Fruit fly (Drosophila melanogaster) whole organism, embryonic: ENCODE data around the gene Ide.

Experiments
- Ada2b ChIP-seq: fragments of 200-800 bp; sonication (Bioruptor generic); IDR thresholded peaks from 2 replicates; pipeline ENCODE4 v1.3.6; 2022; ENCODE audit warnings: missing biosample characterization, missing genetic modification characterization
- B-H1 ChIP-seq: fragments of 200-800 bp; sonication (Bioruptor generic); IDR thresholded peaks from 3 replicates; pipeline ENCODE4 v1.3.6; 2022; ENCODE audit warnings: missing biosample characterization, missing genetic modification characterization
- CG10565 ChIP-seq: fragments of 200-800 bp; sonication (Bioruptor generic); optimal IDR thresholded peaks from 3 replicates; lab custom pipeline; 2016; ENCODE audit warnings: missing biosample characterization, mild to moderate bottlenecking, missing genetic modification characterization
- CG10654 ChIP-seq: fragments of 200-800 bp; sonication (Bioruptor generic); optimal IDR thresholded peaks from 2 replicates; lab custom pipeline; 2016; ENCODE audit warnings: missing biosample characterization, missing genetic modification characterization
- CG11398 ChIP-seq: fragments of 200-800 bp; sonication (Bioruptor generic); optimal IDR thresholded peaks from 2 replicates; lab custom pipeline; 2016; ENCODE audit warnings: missing biosample characterization, missing genetic modification characterization
- CG11695 ChIP-seq: fragments of 200-800 bp; sonication (Bioruptor generic); IDR thresholded peaks from 3 replicates; pipeline ENCODE4 v1.3.6; 2022; ENCODE audit warnings: missing biosample characterization, missing genetic modification characterization
- CG11696 ChIP-seq: fragments of 200-800 bp; sonication (Bioruptor generic); IDR thresholded peaks from 2 replicates; pipeline ENCODE4 v1.3.6; 2022; ENCODE audit warnings: missing biosample characterization, missing genetic modification characterization
- CG12299 ChIP-seq: fragments of 200-800 bp; sonication (Bioruptor generic); optimal IDR thresholded peaks from 2 replicates; lab custom pipeline; 2018; ENCODE audit warnings: missing biosample characterization, mild to moderate bottlenecking, missing genetic modification characterization
- CG13775 ChIP-seq: fragments of 200-800 bp; sonication (Bioruptor generic); optimal IDR thresholded peaks from 3 replicates; lab custom pipeline; 2017; ENCODE audit warnings: missing biosample characterization, mild to moderate bottlenecking, missing genetic modification characterization
- CG15514 ChIP-seq: fragments of 200-800 bp; sonication (Bioruptor generic); optimal IDR thresholded peaks from 3 replicates; lab custom pipeline; 2017; ENCODE audit warnings: missing biosample characterization, missing genetic modification characterization, mild to moderate bottlenecking, moderate library complexity, missing genetic modification reagents
- CG1647 ChIP-seq: fragments of 200-800 bp; sonication (Bioruptor generic); optimal IDR thresholded peaks from 3 replicates; lab custom pipeline; 2016; ENCODE audit warnings: missing biosample characterization, missing genetic modification characterization
- CG17802 ChIP-seq: fragments of 200-800 bp; sonication (Bioruptor generic); optimal IDR thresholded peaks from 2 replicates; lab custom pipeline; 2018; ENCODE audit warnings: missing biosample characterization, mild to moderate bottlenecking, missing genetic modification characterization, moderate library complexity
- CG17829 ChIP-seq: fragments of 200-800 bp; optimal IDR thresholded peaks from 2 replicates; lab custom pipeline; 2019; ENCODE audit warnings: missing biosample characterization, mild to moderate bottlenecking, missing genetic modification characterization, moderate library complexity
- CG2875 ChIP-seq: fragments of 200-800 bp; sonication (Bioruptor generic); optimal IDR thresholded peaks from 2 replicates; lab custom pipeline; 2017; ENCODE audit warnings: missing biosample characterization, mild to moderate bottlenecking, missing genetic modification characterization, missing genetic modification reagents
- CG2889 ChIP-seq: fragments of 200-800 bp; sonication (Bioruptor generic); IDR thresholded peaks from 3 replicates; pipeline ENCODE4 v1.3.6; 2022; ENCODE audit warnings: missing biosample characterization, missing genetic modification characterization
- CG30403 ChIP-seq: fragments of 200-800 bp; sonication (Bioruptor generic); optimal IDR thresholded peaks from 3 replicates; lab custom pipeline; 2016; ENCODE audit warnings: missing biosample characterization, missing genetic modification characterization
- CG30431 ChIP-seq: fragments of 200-800 bp; sonication (Bioruptor generic); optimal IDR thresholded peaks from 2 replicates; lab custom pipeline; 2017; ENCODE audit warnings: missing biosample characterization, missing genetic modification characterization
- CG31224 ChIP-seq: fragments of 200-800 bp; sonication (Bioruptor generic); IDR thresholded peaks from 2 replicates; pipeline ENCODE4 v1.3.6; 2022; ENCODE audit warnings: missing biosample characterization, missing genetic modification characterization
- CG33213 ChIP-seq: fragments of 200-800 bp; sonication (Bioruptor generic); optimal IDR thresholded peaks from 3 replicates; lab custom pipeline; 2016; ENCODE audit warnings: missing biosample characterization, missing genetic modification characterization
- CG34422 ChIP-seq: fragments of 200-800 bp; sonication (Bioruptor generic); IDR thresholded peaks from 3 replicates; pipeline ENCODE4 v1.3.6; 2022; ENCODE audit warnings: missing biosample characterization, missing genetic modification characterization
- CG3838 ChIP-seq: fragments of 200-800 bp; sonication (Bioruptor generic); optimal IDR thresholded peaks from 3 replicates; lab custom pipeline; 2016; ENCODE audit warnings: missing biosample characterization, missing genetic modification characterization
- CG5180 ChIP-seq: fragments of 200-800 bp; sonication (Bioruptor generic); optimal IDR thresholded peaks from 3 replicates; lab custom pipeline; 2017; ENCODE audit warnings: missing biosample characterization, missing genetic modification characterization, mild to moderate bottlenecking, moderate library complexity, missing genetic modification reagents
- CG5953 ChIP-seq: fragments of 200-800 bp; sonication (Bioruptor generic); IDR thresholded peaks from 2 replicates; pipeline ENCODE4 v1.3.6; 2022; ENCODE audit warnings: missing biosample characterization, missing genetic modification characterization
- CG6654 ChIP-seq: fragments of 200-800 bp; sonication (Bioruptor generic); optimal IDR thresholded peaks from 2 replicates; lab custom pipeline; 2017; ENCODE audit warnings: missing biosample characterization, mild to moderate bottlenecking, missing genetic modification characterization
- CG6854 ChIP-seq: fragments of 200-800 bp; sonication (Bioruptor generic); optimal IDR thresholded peaks from 3 replicates; lab custom pipeline; 2017; ENCODE audit warnings: missing biosample characterization, mild to moderate bottlenecking, missing genetic modification characterization
- CG7745 ChIP-seq: fragments of 200-800 bp; sonication (Bioruptor generic); optimal IDR thresholded peaks from 2 replicates; lab custom pipeline; 2018; ENCODE audit warnings: missing biosample characterization, mild to moderate bottlenecking, missing genetic modification characterization, moderate library complexity
- CG7963 ChIP-seq: fragments of 200-800 bp; sonication (Bioruptor generic); IDR thresholded peaks from 3 replicates; pipeline ENCODE4 v1.3.6; 2022; ENCODE audit warnings: missing biosample characterization, missing genetic modification characterization; ENCODE audit not compliant: partially characterized antibody
- CG8478 ChIP-seq: fragments of >200 bp; optimal IDR thresholded peaks from 2 replicates; lab custom pipeline; 2018
- CG8765 ChIP-seq: fragments of 200-800 bp; sonication (Bioruptor generic); IDR thresholded peaks from 2 replicates; pipeline ENCODE4 v1.3.6; 2022; ENCODE audit warnings: missing biosample characterization, missing genetic modification characterization
- CG8944 ChIP-seq: fragments of 200-800 bp; sonication (Bioruptor generic); optimal IDR thresholded peaks from 3 replicates; lab custom pipeline; 2016; ENCODE audit warnings: missing biosample characterization, missing genetic modification characterization
- CHES-1-like ChIP-seq: fragments of 200-800 bp; sonication (Bioruptor generic); optimal IDR thresholded peaks from 2 replicates; lab custom pipeline; 2016; ENCODE audit warnings: missing biosample characterization, missing genetic modification characterization
- D19B ChIP-seq: fragments of 200-800 bp; sonication (Bioruptor generic); optimal IDR thresholded peaks from 2 replicates; lab custom pipeline; 2017; ENCODE audit warnings: missing biosample characterization, mild to moderate bottlenecking, missing genetic modification characterization
- Deaf1 ChIP-seq: fragments of 200-800 bp; optimal IDR thresholded peaks from 3 replicates; lab custom pipeline; 2019; ENCODE audit warnings: missing biosample characterization, mild to moderate bottlenecking, missing genetic modification characterization, moderate library complexity
- Dip2 ChIP-seq: fragments of 200-800 bp; sonication (Bioruptor generic); IDR thresholded peaks from 2 replicates; pipeline ENCODE4 v1.3.6; 2022; ENCODE audit warnings: missing biosample characterization, missing genetic modification characterization
- Doc2 ChIP-seq: fragments of 200-800 bp; sonication (Bioruptor generic); IDR thresholded peaks from 2 replicates; pipeline ENCODE4 v1.3.6; 2022; ENCODE audit warnings: missing biosample characterization, missing genetic modification characterization
- Hmr ChIP-seq: fragments of 200-800 bp; sonication (Bioruptor generic); optimal IDR thresholded peaks from 3 replicates; lab custom pipeline; 2017; ENCODE audit warnings: mild to moderate bottlenecking, missing biosample characterization, missing genetic modification reagents, missing genetic modification characterization
- Hr39 ChIP-seq: fragments of >200 bp; optimal IDR thresholded peaks from 2 replicates; lab custom pipeline; 2017
- Lhr ChIP-seq: fragments of 200-800 bp; sonication (Bioruptor generic); optimal IDR thresholded peaks from 3 replicates; lab custom pipeline; 2017; ENCODE audit warnings: mild to moderate bottlenecking, missing biosample characterization, missing genetic modification reagents, missing genetic modification characterization
- Lpt ChIP-seq: fragments of >200 bp; optimal IDR thresholded peaks from 2 replicates; lab custom pipeline; 2018; ENCODE audit warnings: missing biosample characterization, missing genetic modification characterization
- bigmax ChIP-seq: fragments of 200-800 bp; sonication (Bioruptor generic); optimal IDR thresholded peaks from 2 replicates; lab custom pipeline; 2018; ENCODE audit warnings: missing biosample characterization, mild to moderate bottlenecking, missing genetic modification characterization
- caup ChIP-seq: fragments of 200-800 bp; sonication (Bioruptor generic); optimal IDR thresholded peaks from 3 replicates; lab custom pipeline; 2017; ENCODE audit warnings: missing biosample characterization, mild to moderate bottlenecking, missing genetic modification characterization, moderate library complexity; ENCODE audit not compliant: severe bottlenecking
- emc ChIP-seq: fragments of 200-800 bp; sonication (Bioruptor generic); optimal IDR thresholded peaks from 2 replicates; lab custom pipeline; 2016; ENCODE audit warnings: missing biosample characterization, missing genetic modification characterization
- mld ChIP-seq: fragments of 200-800 bp; sonication (Bioruptor generic); IDR thresholded peaks from 3 replicates; pipeline ENCODE4 v1.3.6; 2022; ENCODE audit warnings: missing biosample characterization, missing genetic modification characterization; ENCODE audit not compliant: partially characterized antibody
- nau ChIP-seq: fragments of 200-800 bp; sonication (Bioruptor generic); optimal IDR thresholded peaks from 3 replicates; lab custom pipeline; 2017; ENCODE audit warnings: missing biosample characterization, mild to moderate bottlenecking, missing genetic modification characterization, missing genetic modification reagents
- otp ChIP-seq: fragments of 200-800 bp; sonication (Bioruptor generic); IDR thresholded peaks from 3 replicates; pipeline ENCODE4, ENCODE4 v1.3.6; 2022; ENCODE audit warnings: missing biosample characterization, missing genetic modification characterization
- psq ChIP-seq: fragments of 200-800 bp; sonication (Bioruptor generic); optimal IDR thresholded peaks from 2 replicates; lab custom pipeline; 2017; ENCODE audit warnings: missing biosample characterization, missing genetic modification characterization
- schlank ChIP-seq: fragments of 200-800 bp; sonication (Bioruptor generic); optimal IDR thresholded peaks from 2 replicates; lab custom pipeline; 2018; ENCODE audit warnings: missing biosample characterization, mild to moderate bottlenecking, missing genetic modification characterization
- sens ChIP-seq: fragments of 200-800 bp; sonication (Bioruptor generic); peaks from one replicate; lab custom pipeline; 2016; ENCODE audit warnings: missing biosample characterization, missing genetic modification characterization
- seq ChIP-seq: fragments of 200-800 bp; sonication (Bioruptor generic); IDR thresholded peaks from 2 replicates; pipeline ENCODE4 v1.3.6; 2022; ENCODE audit warnings: missing biosample characterization, missing genetic modification characterization
- sim ChIP-seq: fragments of 200-800 bp; sonication (Bioruptor generic); IDR thresholded peaks from 2 replicates; pipeline ENCODE4 v1.3.6; 2022; ENCODE audit warnings: missing biosample characterization, missing genetic modification characterization
- sug ChIP-seq: fragments of 200-800 bp; optimal IDR thresholded peaks from 2 replicates; lab custom pipeline; 2019; ENCODE audit warnings: missing biosample characterization, mild to moderate bottlenecking, missing genetic modification characterization, moderate library complexity
- ttk ChIP-seq: fragments of 200-800 bp; sonication (Bioruptor generic); IDR thresholded peaks from 2 replicates; pipeline ENCODE4 v2.1.2; 2022; ENCODE audit warnings: missing biosample characterization, missing genetic modification characterization
- twi ChIP-seq: fragments of 200-800 bp; optimal IDR thresholded peaks from 2 replicates; lab custom pipeline; 2019; ENCODE audit warnings: missing biosample characterization, mild to moderate bottlenecking, missing genetic modification characterization, moderate library complexity

Gene Ide

DNA sequence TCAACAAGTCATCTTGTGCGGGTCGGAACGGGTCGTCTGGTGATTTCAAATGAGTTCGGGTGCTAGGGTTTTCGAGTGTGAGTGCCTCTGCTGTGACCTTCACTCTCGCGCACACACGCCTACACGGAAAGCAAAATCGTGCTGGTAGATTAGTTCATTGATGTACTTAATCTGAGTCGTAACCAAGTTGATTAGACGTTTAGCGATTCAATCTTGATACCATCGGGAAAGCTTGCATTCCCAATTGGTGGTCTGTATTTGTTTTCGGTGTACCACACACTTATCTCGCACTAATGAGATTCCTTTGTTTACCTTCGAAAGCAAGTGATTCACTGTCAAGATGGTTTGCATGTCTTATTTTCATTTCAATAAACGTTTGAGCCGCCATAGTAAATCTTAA, 13.3 kb upstream of the Ide start (continued):
- no peak for TF ChIP-seq otp (GFP tag; lab: Robert Waterston, UW)
- no peak for TF ChIP-seq CG17829 (tag; lab: Kevin White, UChicago)
- no peak for TF ChIP-seq CG3838 (GFP tag; lab: Kevin White, UChicago)
- TF ChIP-seq sim (GFP tag; lab: Robert Waterston, UW) = no peak
- no peak for TF ChIP-seq CG8944 (GFP tag; lab: Kevin White, UChicago)
- peak; percentile 59 for TF ChIP-seq Hmr
- TF ChIP-seq Ada2b (GFP tag; lab: Robert Waterston, UW) = 0 out of 2 replicates have a peak, but pooled peaks have one; percentile 30
- TF ChIP-seq emc (GFP tag; lab: Kevin White, UChicago) = no peak
- 0 out of 3 replicates have a peak, but pooled peaks have one; percentile 38 for TF ChIP-seq CG2889 (GFP tag; lab: Robert Waterston, UW)
- TF ChIP-seq CG10654 (GFP tag; lab: Kevin White, UChicago) = peak; percentile 24
- peak; percentile 57; the same call in 1 of the 3 replicates for TF ChIP-seq CG34422 (GFP tag; lab: Robert Waterston, UW)
- no peak for TF ChIP-seq CG12299 (tag; lab: Kevin White, UChicago)
- no peak for TF ChIP-seq Doc2 (GFP tag; lab: Robert Waterston, UW)
- no peak for TF ChIP-seq CG11398
- no peak for TF ChIP-seq B-H1 (GFP tag; lab: Robert Waterston, UW)
- no peak for TF ChIP-seq CG8765 (GFP tag; lab: Robert Waterston, UW)
- peak; percentile 31 for TF ChIP-seq CG30403 (GFP tag; lab: Kevin White, UChicago)
- no peak for TF ChIP-seq twi
- no peak for TF ChIP-seq CG1647 (GFP tag; lab: Kevin White, UChicago)
- TF ChIP-seq schlank (tag; lab: Kevin White, UChicago) = no peak
- no peak for TF ChIP-seq CG17802 (tag; lab: Kevin White, UChicago)
- no peak for TF ChIP-seq D19B (GFP tag; lab: Kevin White, UChicago)
- no peak for TF ChIP-seq Lhr (GFP tag; lab: Kevin White, UChicago)
- TF ChIP-seq CG6654 (GFP tag; lab: Kevin White, UChicago) = no peak
- no peak for TF ChIP-seq CG10565 (GFP tag; lab: Kevin White, UChicago)
- TF ChIP-seq Hr39 (lab: Kevin White, UChicago) = no peak
- TF ChIP-seq CG7963 (GFP tag; lab: Robert Waterston, UW) = no peak
- no peak for TF ChIP-seq mld (GFP tag; lab: Robert Waterston, UW)
- no peak for TF ChIP-seq CG11696 (GFP tag; lab: Robert Waterston, UW)
- TF ChIP-seq CG31224 = no peak
- TF ChIP-seq CG5953 (GFP tag; lab: Robert Waterston, UW) = no peak
- peak; percentile 66 for TF ChIP-seq CG11695
- TF ChIP-seq CG5180 = no peak
- TF ChIP-seq sens = peak; percentile 52
- TF ChIP-seq bigmax (GFP tag; lab: Kevin White, UChicago) = no peak
- no peak for TF ChIP-seq CG8478
- peak; percentile 30; the same call in 1 of the 2 replicates for TF ChIP-seq seq (GFP tag; lab: Robert Waterston, UW)
- peak; percentile 36 for TF ChIP-seq CHES-1-like (GFP tag; lab: Kevin White, UChicago)
- no peak for TF ChIP-seq Dip2 (GFP tag; lab: Robert Waterston, UW)
- TF ChIP-seq sug (tag; lab: Kevin White, UChicago) = peak; percentile 79
- TF ChIP-seq CG15514 = peak; percentile 40
- no peak for TF ChIP-seq Lpt (GFP tag; lab: Kevin White, UChicago)
- TF ChIP-seq Deaf1 (tag; lab: Kevin White, UChicago) = peak; percentile 17
- no peak for TF ChIP-seq CG33213 (GFP tag; lab: Kevin White, UChicago)
- no peak for TF ChIP-seq CG30431 (GFP tag; lab: Kevin White, UChicago)
- no peak for TF ChIP-seq CG2875
- no peak for TF ChIP-seq CG6854 (GFP tag; lab: Kevin White, UChicago)
- 0 out of 2 replicates have a peak, but pooled peaks have one; percentile 16 for TF ChIP-seq ttk (GFP tag; lab: Robert Waterston, UW)
- TF ChIP-seq CG7745 (tag; lab: Kevin White, UChicago) = no peak
- peak; percentile 50 for TF ChIP-seq caup (GFP tag; lab: Kevin White, UChicago)
- TF ChIP-seq psq (GFP tag; lab: Kevin White, UChicago) = no peak
- TF ChIP-seq nau (GFP tag; lab: Kevin White, UChicago) = no peak
- TF ChIP-seq CG13775 (GFP tag; lab: Kevin White, UChicago) = no peak
